Fruit fly (Drosophila melanogaster) whole organism, embryonic: ENCODE results near the gene CG31898.

ENCODE experiments used
- ATbp ChIP-seq: fragments of 200-800 bp; sonication (Bioruptor generic); optimal IDR thresholded peaks from 2 replicates; lab custom pipeline; 2017; ENCODE audit warnings: missing biosample characterization, mild to moderate bottlenecking, missing genetic modification characterization, missing genetic modification reagents
- Atf3 ChIP-seq: fragments of 200-800 bp; sonication (Bioruptor generic); optimal IDR thresholded peaks from 3 replicates; lab custom pipeline; 2016; ENCODE audit warnings: missing biosample characterization, missing genetic modification characterization
- Atf6 ChIP-seq: fragments of 200-800 bp; sonication (Bioruptor generic); IDR thresholded peaks from 2 replicates; pipeline ENCODE4 v1.3.6; 2022; ENCODE audit warnings: missing biosample characterization, missing genetic modification characterization
- CG1024 ChIP-seq: fragments of 200-800 bp; sonication (Bioruptor generic); IDR thresholded peaks from 2 replicates; pipeline ENCODE4 v1.3.6; 2022; ENCODE audit warnings: missing biosample characterization, missing genetic modification characterization
- CG10959 ChIP-seq: fragments of 200-800 bp; sonication (Bioruptor generic); IDR thresholded peaks from 2 replicates; pipeline ENCODE4 v1.3.6; 2022; ENCODE audit warnings: missing biosample characterization, missing genetic modification characterization
- CG12391 ChIP-seq: fragments of 200-800 bp; sonication (Bioruptor generic); optimal IDR thresholded peaks from 3 replicates; lab custom pipeline; 2018; ENCODE audit warnings: missing biosample characterization, mild to moderate bottlenecking, missing genetic modification characterization, moderate library complexity
- CG13287 ChIP-seq: fragments of 200-800 bp; sonication (Bioruptor generic); IDR thresholded peaks from 2 replicates; pipeline ENCODE4 v1.3.6; 2022; ENCODE audit warnings: missing biosample characterization, missing genetic modification characterization; ENCODE audit not compliant: partially characterized antibody
- CG15601 ChIP-seq: fragments of 200-800 bp; sonication (Bioruptor generic); optimal IDR thresholded peaks from 3 replicates; lab custom pipeline; 2019; ENCODE audit warnings: missing biosample characterization, mild to moderate bottlenecking, missing genetic modification characterization, moderate library complexity
- CG17328 ChIP-seq: fragments of 200-800 bp; sonication (Bioruptor generic); IDR thresholded peaks from 2 replicates; pipeline ENCODE4 v1.3.6; 2022; ENCODE audit warnings: missing biosample characterization, missing genetic modification characterization
- CG30403 ChIP-seq: fragments of 200-800 bp; sonication (Bioruptor generic); optimal IDR thresholded peaks from 3 replicates; lab custom pipeline; 2016; ENCODE audit warnings: missing biosample characterization, missing genetic modification characterization
- CG32772 ChIP-seq: fragments of 200-800 bp; sonication (Bioruptor generic); IDR thresholded peaks from 2 replicates; pipeline ENCODE4 v1.3.6; 2022; ENCODE audit warnings: missing biosample characterization, missing genetic modification characterization
- CG3407 ChIP-seq: fragments of 200-800 bp; sonication (Bioruptor generic); optimal IDR thresholded peaks from 2 replicates; lab custom pipeline; 2018; ENCODE audit warnings: missing biosample characterization, mild to moderate bottlenecking, missing genetic modification characterization
- CG34376 ChIP-seq: fragments of 200-800 bp; sonication (Bioruptor generic); optimal IDR thresholded peaks from 2 replicates; lab custom pipeline; 2018; ENCODE audit warnings: missing biosample characterization, mild to moderate bottlenecking, missing genetic modification characterization
- CG7372 ChIP-seq: fragments of 200-800 bp; sonication (Bioruptor generic); IDR thresholded peaks from 2 replicates; pipeline ENCODE4 v1.3.6; 2022; ENCODE audit warnings: missing biosample characterization, missing genetic modification characterization
- CG8765 ChIP-seq: fragments of 200-800 bp; sonication (Bioruptor generic); IDR thresholded peaks from 2 replicates; pipeline ENCODE4 v1.3.6; 2022; ENCODE audit warnings: missing biosample characterization, missing genetic modification characterization
- Deaf1 ChIP-seq: fragments of 200-800 bp; optimal IDR thresholded peaks from 3 replicates; lab custom pipeline; 2019; ENCODE audit warnings: missing biosample characterization, mild to moderate bottlenecking, missing genetic modification characterization, moderate library complexity
- Dek ChIP-seq: fragments of 200-800 bp; sonication (Bioruptor generic); optimal IDR thresholded peaks from 3 replicates; lab custom pipeline; 2019; ENCODE audit warnings: missing biosample characterization, mild to moderate bottlenecking, missing genetic modification characterization, moderate library complexity
- E2f2 ChIP-seq: fragments of 200-800 bp; sonication (Bioruptor generic); IDR thresholded peaks from 2 replicates; pipeline ENCODE4 v1.3.6; 2022; ENCODE audit warnings: missing biosample characterization, missing genetic modification characterization
- Fer3 ChIP-seq: fragments of 200-800 bp; sonication (Bioruptor generic); optimal IDR thresholded peaks from 2 replicates; lab custom pipeline; 2018; ENCODE audit warnings: missing biosample characterization, mild to moderate bottlenecking, missing genetic modification characterization, moderate library complexity
- Hey ChIP-seq: fragments of 200-800 bp; sonication (Bioruptor generic); optimal IDR thresholded peaks from 3 replicates; lab custom pipeline; 2018; ENCODE audit warnings: missing biosample characterization, mild to moderate bottlenecking, missing genetic modification characterization
- HmgZ ChIP-seq: fragments of 200-800 bp; sonication (Bioruptor generic); optimal IDR thresholded peaks from 2 replicates; lab custom pipeline; 2018; ENCODE audit warnings: missing biosample characterization, mild to moderate bottlenecking, missing genetic modification characterization
- Hmr ChIP-seq: fragments of 200-800 bp; sonication (Bioruptor generic); optimal IDR thresholded peaks from 3 replicates; lab custom pipeline; 2017; ENCODE audit warnings: mild to moderate bottlenecking, missing biosample characterization, missing genetic modification reagents, missing genetic modification characterization
- Nf-YC ChIP-seq: fragments of 200-800 bp; optimal IDR thresholded peaks from 3 replicates; lab custom pipeline; 2019; ENCODE audit warnings: missing biosample characterization, mild to moderate bottlenecking, missing genetic modification characterization, moderate library complexity
- Ptx1 ChIP-seq: fragments of 200-800 bp; sonication (Bioruptor generic); IDR thresholded peaks from 2 replicates; pipeline ENCODE4 v1.3.6; 2022; ENCODE audit warnings: missing biosample characterization, missing genetic modification characterization
- Spps ChIP-seq: fragments of 200-800 bp; sonication (Bioruptor generic); optimal IDR thresholded peaks from 2 replicates; lab custom pipeline; 2018; ENCODE audit warnings: missing biosample characterization, mild to moderate bottlenecking, missing genetic modification characterization
- Trl ChIP-seq, 3 experiments: fragments of >200 bp in 2 of 3; fragments of 200-800 bp in 1 of 3; sonication (Bioruptor generic) in 1 of 3; optimal IDR thresholded peaks; 2 replicates in 1 of 3; 3 replicates in 2 of 3; lab custom pipeline; 2016 to 2017; ENCODE audit warnings: missing biosample characterization in 1 of 3, missing genetic modification characterization in 1 of 3
- ase ChIP-seq: fragments of 200-800 bp; sonication (Bioruptor generic); IDR thresholded peaks from 3 replicates; pipeline ENCODE4 v1.3.6; 2022; ENCODE audit warnings: missing biosample characterization, missing genetic modification characterization
- ato ChIP-seq: fragments of 200-800 bp; sonication (Bioruptor generic); IDR thresholded peaks from 2 replicates; pipeline ENCODE4 v1.3.6; 2022; ENCODE audit warnings: missing biosample characterization, missing genetic modification characterization; ENCODE audit not compliant: partially characterized antibody
- bab2 ChIP-seq: fragments of 200-800 bp; sonication (Bioruptor generic); optimal IDR thresholded peaks from 2 replicates; lab custom pipeline; 2016; ENCODE audit warnings: missing biosample characterization, missing genetic modification characterization
- bigmax ChIP-seq: fragments of 200-800 bp; sonication (Bioruptor generic); optimal IDR thresholded peaks from 2 replicates; lab custom pipeline; 2018; ENCODE audit warnings: missing biosample characterization, mild to moderate bottlenecking, missing genetic modification characterization
- bsh ChIP-seq, 2 experiments: fragments of 200-800 bp; sonication (Bioruptor generic); optimal IDR thresholded peaks; 2 replicates each; lab custom pipeline; 2017 to 2018; ENCODE audit warnings: mild to moderate bottlenecking in 2 of 2, missing biosample characterization in 2 of 2, missing genetic modification characterization in 2 of 2, moderate library complexity in 1 of 2
- btn ChIP-seq: fragments of 200-800 bp; sonication (Bioruptor generic); optimal IDR thresholded peaks from 2 replicates; lab custom pipeline; 2016; ENCODE audit warnings: missing biosample characterization, missing genetic modification characterization
- eve ChIP-seq, 2 experiments: fragments of >200 bp; optimal IDR thresholded peaks; 2 replicates each; lab custom pipeline; 2017; ENCODE audit warnings: missing biosample characterization in 2 of 2, missing genetic modification characterization in 2 of 2
- fd96Cb ChIP-seq: fragments of 200-800 bp; sonication (Bioruptor generic); optimal IDR thresholded peaks from 2 replicates; lab custom pipeline; 2018; ENCODE audit warnings: missing biosample characterization, mild to moderate bottlenecking, missing genetic modification characterization, moderate library complexity
- mirr ChIP-seq: fragments of 200-800 bp; sonication (Bioruptor generic); optimal IDR thresholded peaks from 3 replicates; lab custom pipeline; 2018; ENCODE audit warnings: missing biosample characterization, mild to moderate bottlenecking, missing genetic modification characterization
- nau ChIP-seq: fragments of 200-800 bp; sonication (Bioruptor generic); optimal IDR thresholded peaks from 3 replicates; lab custom pipeline; 2017; ENCODE audit warnings: missing biosample characterization, mild to moderate bottlenecking, missing genetic modification characterization, missing genetic modification reagents
- nerfin-1 ChIP-seq: fragments of 200-800 bp; sonication (Bioruptor generic); optimal IDR thresholded peaks from 3 replicates; lab custom pipeline; 2019; ENCODE audit warnings: missing biosample characterization, mild to moderate bottlenecking, missing genetic modification characterization, moderate library complexity
- org-1 ChIP-seq: fragments of 200-800 bp; sonication (Bioruptor generic); optimal IDR thresholded peaks from 2 replicates; lab custom pipeline; 2017; ENCODE audit warnings: missing biosample characterization, missing genetic modification characterization
- pb ChIP-seq: fragments of 200-800 bp; sonication (Bioruptor generic); optimal IDR thresholded peaks from 3 replicates; lab custom pipeline; 2016; ENCODE audit warnings: missing biosample characterization, missing genetic modification characterization
- psq ChIP-seq: fragments of 200-800 bp; sonication (Bioruptor generic); optimal IDR thresholded peaks from 2 replicates; lab custom pipeline; 2017; ENCODE audit warnings: missing biosample characterization, missing genetic modification characterization
- pzg ChIP-seq: fragments of 200-800 bp; sonication (Bioruptor generic); optimal IDR thresholded peaks from 3 replicates; lab custom pipeline; 2018; ENCODE audit warnings: missing biosample characterization, mild to moderate bottlenecking, missing genetic modification characterization, moderate library complexity
- repo ChIP-seq: fragments of 200-800 bp; sonication (Bioruptor generic); optimal IDR thresholded peaks from 2 replicates; lab custom pipeline; 2016; ENCODE audit warnings: missing biosample characterization, missing genetic modification characterization
- sens ChIP-seq: fragments of 200-800 bp; sonication (Bioruptor generic); peaks from one replicate; lab custom pipeline; 2016; ENCODE audit warnings: missing biosample characterization, missing genetic modification characterization
- sima ChIP-seq: fragments of 200-800 bp; sonication (Bioruptor generic); optimal IDR thresholded peaks from 2 replicates; lab custom pipeline; 2016; ENCODE audit warnings: missing biosample characterization, missing genetic modification characterization
- sna ChIP-seq: fragments of 200-800 bp; sonication (Bioruptor generic); IDR thresholded peaks from 2 replicates; pipeline ENCODE4 v1.3.6; 2022; ENCODE audit warnings: missing biosample characterization, missing genetic modification characterization; ENCODE audit not compliant: partially characterized antibody
- sqz ChIP-seq: fragments of 200-800 bp; sonication (Bioruptor generic); optimal IDR thresholded peaks from 3 replicates; lab custom pipeline; 2018; ENCODE audit warnings: missing biosample characterization, mild to moderate bottlenecking, missing genetic modification characterization
- tll ChIP-seq, 2 experiments: fragments of 200-800 bp in 1 of 2; fragments of >200 bp in 1 of 2; sonication (Bioruptor generic) in 1 of 2; optimal IDR thresholded peaks; 2 replicates each; lab custom pipeline; 2017 to 2019; ENCODE audit warnings: missing biosample characterization in 2 of 2, missing genetic modification characterization in 2 of 2, mild to moderate bottlenecking in 1 of 2, moderate library complexity in 1 of 2
- trh ChIP-seq: fragments of 200-800 bp; sonication (Bioruptor generic); optimal IDR thresholded peaks from 2 replicates; lab custom pipeline; 2016; ENCODE audit warnings: missing biosample characterization, missing genetic modification characterization

CG31898 gene

dm6 chr2L:8370364-8371326 is 29.6 kb upstream of the CG31898 start, which contains the start of gene CG17292 (continued):
- TF ChIP-seq repo (peak; percentile 26), eve (GFP tag; optimal IDR thresholded peaks at IDR 0.05; lab: Kevin White, UChicago) (no peak), CG12391 (tag; lab: Kevin White, UChicago) (peak; percentile 42), CG13287 (GFP tag; lab: Robert Waterston, UW) (peak; percentile 95), CG15601 (peak; percentile 33), pzg (GFP tag; lab: Kevin White, UChicago) (peak; percentile 67), sna (GFP tag; lab: Robert Waterston, UW) (peak; percentile 89), Trl (optimal IDR thresholded peaks at IDR 0.05; lab: Kevin White, UChicago) (no peak), Trl (GFP tag; optimal IDR thresholded peaks at IDR 0.05; lab: Kevin White, UChicago) (peak; percentile 43), fd96Cb (tag; lab: Kevin White, UChicago) (no peak), psq (GFP tag; lab: Kevin White, UChicago) (no peak), sima (GFP tag; lab: Kevin White, UChicago) (no peak), HmgZ (tag; lab: Kevin White, UChicago) (peak; percentile 83), CG34376 (GFP tag; lab: Kevin White, UChicago) (peak; percentile 79), Spps (no peak), sens (GFP tag; lab: Kevin White, UChicago) (peak; percentile 32), bigmax (no peak), btn (GFP tag; lab: Kevin White, UChicago) (no peak), nerfin-1 (tag; lab: Kevin White, UChicago) (no peak), CG1024 (GFP tag; lab: Robert Waterston, UW) (peak; percentile 67), CG32772 (GFP tag; lab: Robert Waterston, UW) (peak; percentile 31; the same call in 1 of the 2 replicates), bsh (GFP tag; optimal IDR thresholded peaks at IDR 0.05; lab: Kevin White, UChicago) (peak in 1 of 2 experiments; percentile 23), CG7372 (GFP tag; lab: Robert Waterston, UW) (peak; percentile 43; the same call in 1 of the 2 replicates), CG17328 (peak; percentile 50), CG10959 (GFP tag; lab: Robert Waterston, UW) (no peak), CG30403 (GFP tag; lab: Kevin White, UChicago) (no peak), ase (GFP tag; lab: Robert Waterston, UW) (peak; percentile 62; the same call in 1 of the 3 replicates), ato (GFP tag; lab: Robert Waterston, UW) (peak; percentile 84), Hmr (GFP tag; lab: Kevin White, UChicago) (peak; percentile 81), Dek (peak; percentile 66), E2f2 (GFP tag; lab: Robert Waterston, UW) (peak; percentile 66), mirr (peak; percentile 62), sqz (GFP tag; lab: Kevin White, UChicago) (no peak), pb (GFP tag; lab: Kevin White, UChicago) (no peak), ATbp (GFP tag; lab: Kevin White, UChicago) (peak; percentile 78), Atf6 (GFP tag; lab: Robert Waterston, UW) (peak; percentile 86), Hey (peak; percentile 30), bab2 (no peak), CG3407 (GFP tag; lab: Kevin White, UChicago) (peak; percentile 51), Ptx1 (GFP tag; lab: Robert Waterston, UW) (no peak), org-1 (GFP tag; lab: Kevin White, UChicago) (peak; percentile 43), tll (GFP tag; optimal IDR thresholded peaks at IDR 0.05; lab: Kevin White, UChicago) (no peak), CG8765 (no peak), Nf-YC (tag; lab: Kevin White, UChicago) (peak; percentile 97), Deaf1 (peak; percentile 76), nau (peak; percentile 76), trh (no peak), Fer3 (peak; percentile 30), Atf3 (GFP tag; lab: Kevin White, UChicago) (no peak)
